Worm (Caenorhabditis elegans): Measurements from ENCODE around the gene T28D9.1.

DNA sequence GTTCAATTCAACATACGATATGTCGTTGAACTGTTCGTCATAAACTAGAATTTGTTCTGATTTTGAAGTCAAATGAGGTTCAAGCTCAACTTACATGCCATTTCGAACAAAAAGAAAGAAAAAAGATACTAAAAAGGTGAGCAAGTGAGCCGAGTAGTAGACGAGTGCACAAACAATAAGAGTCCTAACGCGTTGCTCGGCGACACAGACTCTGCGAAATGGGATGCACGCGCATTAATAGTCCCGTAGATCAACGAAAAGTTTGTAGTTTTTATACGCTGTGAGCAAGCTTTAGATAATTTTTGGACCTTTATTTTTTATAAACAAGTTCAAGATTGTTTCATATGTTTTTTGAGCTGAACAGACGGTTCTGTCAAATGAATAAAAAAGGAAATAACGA lies 36.4 kb downstream of the T28D9.1 start, which contains the start of gene C56E6.4:
- TF ChIP-seq hmg-4 (GFP tag; optimal IDR thresholded peaks at IDR 0.05) (no peak), hnd-1 (tag; optimal IDR thresholded peaks at IDR 0.05) (no peak), flt-1 (GFP tag; IDR thresholded peaks at IDR 0.05) (no peak), hmbx-1 (tag; optimal IDR thresholded peaks at IDR 0.05) (no peak), tra-4 (tag; optimal IDR thresholded peaks at IDR 0.05) (no peak)

Measured in whole organism, early embryonic.